Worm (Caenorhabditis elegans): ENCODE measurements around the gene Y102E9.5.

ce11 chrIII:6756769-6757168, 26.7 kb upstream of the Y102E9.5 start:
- TF ChIP-seq flt-1 (GFP tag; IDR thresholded peaks at IDR 0.05) (no peak), ztf-23 (GFP tag; IDR thresholded peaks at IDR 0.05) (no peak), ref-1 (GFP tag; conservative IDR thresholded peaks at IDR 0.05) (no peak), klf-2 (GFP tag; conservative IDR thresholded peaks at IDR 0.05) (no peak), ztf-29 (GFP tag; IDR thresholded peaks at IDR 0.05) (no peak)

Data from whole organism, midembryonic.